Fruit fly (Drosophila melanogaster) S2 (cell line): ENCODE measurements around the gene miple1.
A peak's percentile ranks its signal among the peaks of the same experiment; 100 is the strongest.

Source experiments
- CG8478 ChIP-seq: fragments of >200 bp; optimal IDR thresholded peaks from 2 replicates; lab custom pipeline; 2018
- CTCF ChIP-seq, 2 experiments: fragments of >200 bp; optimal IDR thresholded peaks; 2 replicates each; lab custom pipeline; 2018

- TF ChIP-seq CG8478 (lab: Kevin White, UChicago): no peak
- TF ChIP-seq CTCF (optimal IDR thresholded peaks at IDR 0.05; lab: Kevin White, UChicago): peak in 1 of 2 experiments; percentile 18
Measured at dm6 chr3L:248226-248758, 18.8 kb upstream of the miple1 start.
